Worm (Caenorhabditis elegans) whole organism, mixed stage, embryonic: ENCODE results near the gene Y60C6A.2.

ENCODE experiments used
- flh-1 ChIP-seq: fragments of 200-800 bp; sonication (Bioruptor generic); optimal IDR thresholded peaks from 2 replicates; lab custom pipeline; 2018; ENCODE audit warnings: mild to moderate bottlenecking, missing genetic modification characterization, moderate library complexity, missing compliant biosample characterization
- lsy-2 ChIP-seq: fragments of 150-350 bp; optimal IDR thresholded peaks from 2 replicates; lab custom pipeline; 2014; ENCODE audit warnings: missing biosample characterization, missing genetic modification characterization
- mab-5 ChIP-seq: fragments of 150-350 bp; optimal IDR thresholded peaks from 2 replicates; lab custom pipeline; 2014; ENCODE audit warnings: missing biosample characterization, missing genetic modification characterization
- nhr-12 ChIP-seq: fragments of 150-350 bp; optimal IDR thresholded peaks from 2 replicates; lab custom pipeline; 2014; ENCODE audit warnings: missing biosample characterization, missing genetic modification characterization
- nhr-28 ChIP-seq: fragments of 150-350 bp; optimal IDR thresholded peaks from 2 replicates; lab custom pipeline; 2014; ENCODE audit warnings: missing biosample characterization, missing genetic modification characterization
- nhr-76 ChIP-seq: sonication (generic microtip); optimal IDR thresholded peaks from 2 replicates; lab custom pipeline; 2017; ENCODE audit warnings: missing biosample characterization, missing genetic modification characterization
- pha-4 ChIP-seq: fragments of 150-350 bp; optimal IDR thresholded peaks from 2 replicates; lab custom pipeline; 2018; ENCODE audit warnings: missing biosample characterization, missing genetic modification reagents, missing genetic modification characterization
- sem-2 ChIP-seq: fragments of 200-800 bp; sonication (Bioruptor generic); optimal IDR thresholded peaks from 2 replicates; lab custom pipeline; 2018; ENCODE audit warnings: mild to moderate bottlenecking, missing genetic modification characterization, missing compliant biosample characterization
- snpc-4 ChIP-seq: fragments of 150-350 bp; optimal IDR thresholded peaks from 2 replicates; lab custom pipeline; 2014; ENCODE audit warnings: missing biosample characterization, missing genetic modification characterization
- sptf-1 ChIP-seq: sonication (generic microtip); optimal IDR thresholded peaks from 2 replicates; lab custom pipeline; 2017; ENCODE audit warnings: mild to moderate bottlenecking, missing genetic modification characterization, moderate library complexity, missing compliant biosample characterization
- tbx-8 ChIP-seq: fragments of 200-800 bp; sonication (Bioruptor generic); optimal IDR thresholded peaks from 2 replicates; lab custom pipeline; 2018; ENCODE audit warnings: mild to moderate bottlenecking, missing genetic modification characterization, moderate library complexity, missing compliant biosample characterization
- unc-62 ChIP-seq: fragments of 150-350 bp; optimal IDR thresholded peaks from 2 replicates; lab custom pipeline; 2014; ENCODE audit warnings: missing biosample characterization, missing genetic modification reagents, missing genetic modification characterization

- TF ChIP-seq mab-5 (no peak), pha-4 (no peak), snpc-4 (no peak), sem-2 (no peak), unc-62 (no peak), nhr-12 (tag; lab: Kevin White, UChicago) (no peak), nhr-76 (no peak), lsy-2 (no peak), nhr-28 (tag; lab: Kevin White, UChicago) (no peak), flh-1 (GFP tag; lab: Kevin White, UChicago) (no peak), tbx-8 (no peak), sptf-1 (tag; lab: Kevin White, UChicago) (no peak)
Observed at ce11 chrV:4788823-4789222, 3.6 kb upstream of the Y60C6A.2 start, which contains the start of gene R02F11.10.
